Worm (Caenorhabditis elegans): ENCODE measurements around the gene K09C6.10.

K09C6.10 gene

DNA sequence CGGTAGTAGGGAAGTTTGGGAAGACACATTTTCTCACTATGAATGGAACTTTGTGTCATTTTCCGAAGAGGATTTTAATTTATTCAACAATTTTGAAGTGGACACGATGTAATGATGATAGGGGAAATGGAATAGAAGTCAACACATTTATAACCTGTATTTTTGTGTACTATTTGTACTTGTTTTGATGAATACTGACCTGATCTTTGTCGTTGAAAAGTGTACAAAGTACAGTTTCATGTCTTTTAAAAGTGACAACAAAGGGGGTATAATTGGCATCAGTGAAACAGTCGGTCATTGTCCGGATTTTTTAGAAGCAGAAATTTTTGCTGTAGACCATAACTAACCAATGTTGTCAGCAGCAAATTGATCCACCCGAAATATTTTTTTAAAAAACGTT lies 50.0 kb downstream of the K09C6.10 start, which contains the start of gene T02B11.6:
Gene T02B11.6 (minus strand): TSS at position 101 of the 400 bp plus-strand sequence.
- TF ChIP-seq ceh-31 (tag; optimal IDR thresholded peaks at IDR 0.05): no peak
- no peak for TF ChIP-seq sox-4 (tag; optimal IDR thresholded peaks at IDR 0.05)

All from whole organism, late embryonic.